Fruit fly (Drosophila melanogaster): ENCODE data around the gene CG17816.

- no peak for TF ChIP-seq CG8478 (optimal IDR thresholded peaks at IDR 0.05)
- TF ChIP-seq CTCF (optimal IDR thresholded peaks at IDR 0.05) = no peak
Measured at dm6 chr3R:7813981-7814529, 72.5 kb downstream of the CG17816 start, which contains the start of gene CG34384.
